Fruit fly (Drosophila melanogaster): ENCODE results near the gene Ptp10D.

DNA sequence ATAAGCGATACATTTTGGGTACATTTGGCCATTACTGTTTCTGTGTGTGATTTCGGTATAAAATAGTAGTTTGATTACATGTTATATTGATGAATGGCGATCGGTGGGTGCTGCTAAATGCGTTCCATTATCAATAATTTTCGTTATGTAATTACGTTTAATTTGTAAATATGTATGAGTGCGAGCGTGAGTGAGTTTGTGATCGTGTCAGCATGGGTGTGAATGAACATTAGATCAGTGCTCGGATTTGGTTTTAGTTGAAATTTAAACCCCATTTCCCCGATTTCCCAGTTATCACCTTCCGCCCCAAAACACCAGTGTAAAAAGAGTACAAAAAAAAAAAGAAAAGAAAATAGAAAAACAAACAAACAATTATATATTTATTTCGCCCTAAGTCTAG is 2.2 kb upstream of the Ptp10D start:
- TF ChIP-seq gl (tag; optimal IDR thresholded peaks at IDR 0.05): no peak
- no peak for TF ChIP-seq CG13204 (GFP tag; optimal IDR thresholded peaks at IDR 0.05)

All from whole organism, pupa.